Fruit fly (Drosophila melanogaster): ENCODE measurements around the gene Snmp2.

Snmp2 gene

DNA sequence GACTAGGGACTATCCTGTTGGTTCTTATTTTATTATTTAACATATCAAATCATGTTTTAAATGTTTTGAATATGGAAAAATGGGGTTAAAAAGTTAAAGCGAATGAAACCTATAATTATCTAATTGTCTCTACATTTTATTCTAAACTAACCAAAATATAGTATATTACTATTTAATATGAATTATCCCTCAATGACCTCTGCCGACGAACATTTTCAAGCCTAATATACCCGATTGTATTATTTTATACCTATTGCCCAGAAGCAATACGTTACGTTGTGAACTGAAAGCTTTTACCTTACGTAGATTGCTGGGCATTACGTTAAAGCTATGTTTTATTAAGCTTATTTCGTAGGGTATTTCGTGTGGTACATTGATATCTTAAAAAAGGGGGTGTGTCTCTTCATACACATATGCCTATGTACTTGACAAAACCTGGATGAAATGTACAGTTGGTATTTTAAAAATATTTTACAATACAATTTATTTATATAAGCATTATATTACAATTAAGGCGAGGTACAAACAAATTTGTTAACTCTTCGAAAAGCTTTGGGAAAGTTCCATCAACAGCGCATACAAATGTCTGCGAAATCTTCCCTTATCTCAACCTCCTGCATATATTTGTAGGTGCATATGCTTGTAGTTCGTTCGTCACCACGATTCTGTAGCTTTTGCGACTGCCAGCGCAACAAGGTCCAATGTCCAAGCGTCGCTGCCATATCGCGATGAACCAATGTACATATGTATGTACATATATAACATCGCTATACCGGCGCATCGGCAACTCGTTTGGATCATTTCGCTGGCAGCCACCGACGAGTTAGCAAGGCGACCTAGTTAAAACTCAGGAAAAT lies 24.1 kb downstream of the Snmp2 start, which contains the start of gene Mcad:
TSS of gene Mcad (plus strand) at position 790 of the 857 bp plus-strand sequence.
- TF ChIP-seq insv (optimal IDR thresholded peaks at IDR 0.05): no peak
- TF ChIP-seq Sin3A (optimal IDR thresholded peaks at IDR 0.05): no peak
- no peak for TF ChIP-seq h (optimal IDR thresholded peaks at IDR 0.05)
- no peak for TF ChIP-seq Myc (optimal IDR thresholded peaks at IDR 0.05)
- no peak for TF ChIP-seq ttk (optimal IDR thresholded peaks at IDR 0.05)
- no peak for TF ChIP-seq psq (optimal IDR thresholded peaks at IDR 0.05)

- TF ChIP-seq h (optimal IDR thresholded peaks at IDR 0.05) (no peak), Sin3A (optimal IDR thresholded peaks at IDR 0.05) (no peak), ttk (optimal IDR thresholded peaks at IDR 0.05) (no peak), psq (optimal IDR thresholded peaks at IDR 0.05) (no peak), insv (optimal IDR thresholded peaks at IDR 0.05) (no peak), Myc (optimal IDR thresholded peaks at IDR 0.05) (no peak)
These were observed 24.8 kb downstream of the Snmp2 start, which contains the start of gene Ank2 for dm6 chr3L:7717863-7718560. Gene Ank2 (minus strand): TSS chr3L:7718395.

- TF ChIP-seq h (optimal IDR thresholded peaks at IDR 0.05) (no peak), insv (optimal IDR thresholded peaks at IDR 0.05) (no peak), ttk (optimal IDR thresholded peaks at IDR 0.05) (no peak), Sin3A (optimal IDR thresholded peaks at IDR 0.05) (no peak), Myc (optimal IDR thresholded peaks at IDR 0.05) (no peak), psq (optimal IDR thresholded peaks at IDR 0.05) (no peak)
These were observed 28.4 kb downstream of the Snmp2 start for dm6 chr3L:7714301-7714946.

DNA sequence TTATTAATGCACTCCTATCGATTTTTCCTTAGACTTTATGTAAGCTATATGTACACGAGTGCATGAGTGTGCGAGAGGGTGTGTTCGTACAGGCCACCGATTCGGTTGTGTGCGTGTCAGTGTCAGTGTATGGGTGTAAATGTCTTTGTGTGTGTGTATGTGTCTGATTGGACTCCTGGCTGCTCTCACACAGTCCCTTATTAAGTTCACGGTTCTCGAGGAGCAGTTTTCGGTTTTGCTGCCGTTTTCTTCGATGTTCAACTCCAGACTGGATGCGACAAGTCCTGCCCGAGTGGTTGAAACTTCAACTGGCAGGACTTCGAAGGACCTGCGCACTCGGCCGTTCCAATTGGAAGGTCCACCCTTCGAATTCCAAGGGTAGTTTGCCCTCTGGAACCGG lies 29.5 kb downstream of the Snmp2 start:
- TF ChIP-seq h (optimal IDR thresholded peaks at IDR 0.05) (no peak), Myc (optimal IDR thresholded peaks at IDR 0.05) (no peak), insv (optimal IDR thresholded peaks at IDR 0.05) (no peak), ttk (optimal IDR thresholded peaks at IDR 0.05) (no peak), psq (optimal IDR thresholded peaks at IDR 0.05) (no peak), Sin3A (optimal IDR thresholded peaks at IDR 0.05) (no peak)

DNA sequence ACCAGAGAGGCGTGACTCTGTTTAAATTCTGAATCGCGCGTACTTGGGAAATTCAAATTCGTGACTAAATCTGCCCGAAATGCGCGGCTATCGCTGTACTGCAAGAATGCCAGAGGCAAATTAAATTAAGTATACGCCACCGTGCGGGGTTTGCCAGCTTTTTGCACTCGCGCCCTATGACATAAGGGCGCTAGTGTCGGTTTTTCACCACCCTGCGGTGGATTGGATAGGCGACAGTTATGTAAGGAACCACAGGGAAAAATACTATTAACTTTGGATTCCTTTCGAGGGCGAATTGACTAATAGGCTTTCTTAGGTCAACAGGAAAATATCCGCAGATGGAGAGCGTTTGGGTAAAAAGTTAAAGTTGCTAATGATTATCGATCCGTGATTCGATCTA lies 47.3 kb downstream of the Snmp2 start, which contains the start of gene CG44195:
TSS of gene CG44195 (minus strand) at position 101 of the 400 bp plus-strand sequence.
- TF ChIP-seq h (optimal IDR thresholded peaks at IDR 0.05): no peak
- TF ChIP-seq Sin3A (optimal IDR thresholded peaks at IDR 0.05): no peak
- TF ChIP-seq ttk (optimal IDR thresholded peaks at IDR 0.05): no peak
- TF ChIP-seq insv (optimal IDR thresholded peaks at IDR 0.05): no peak
- TF ChIP-seq Myc (optimal IDR thresholded peaks at IDR 0.05): no peak
- TF ChIP-seq psq (optimal IDR thresholded peaks at IDR 0.05): no peak

All from Kc167 (cell line).